Worm (Caenorhabditis elegans): ENCODE data around the gene K02A6.2.

DNA sequence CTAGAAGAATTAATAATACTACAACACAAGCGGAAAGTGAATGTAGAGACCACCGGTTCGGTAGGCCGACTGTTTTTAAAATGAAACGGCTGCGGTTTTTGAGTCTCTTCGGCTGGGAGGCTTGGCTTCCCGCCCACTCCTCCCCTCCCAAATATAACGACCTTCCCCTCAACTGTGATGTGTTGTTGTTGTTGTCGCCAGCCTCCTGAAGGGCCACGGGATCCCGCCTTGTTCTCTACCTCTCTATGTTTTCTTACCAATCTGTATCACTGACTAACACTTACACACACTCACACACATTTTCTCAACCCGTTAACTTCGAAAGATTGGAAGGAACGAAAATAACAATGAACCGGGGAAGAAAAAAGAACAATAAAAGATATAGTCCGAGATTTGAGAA, 8.7 kb upstream of the K02A6.2 start:
- TF ChIP-seq sptf-1 (tag; optimal IDR thresholded peaks at IDR 0.05) (no peak), nhr-12 (tag; optimal IDR thresholded peaks at IDR 0.05) (no peak), unc-98 (GFP tag; IDR thresholded peaks at IDR 0.05) (no peak), mdl-1 (tag; optimal IDR thresholded peaks at IDR 0.05) (peak in 1 of 2 experiments; percentile 4), jun-1 (tag; optimal IDR thresholded peaks at IDR 0.05) (no peak), blmp-1 (tag; optimal IDR thresholded peaks at IDR 0.05) (no peak), unc-62 (GFP tag; optimal IDR thresholded peaks at IDR 0.05) (no peak), zag-1 (tag; optimal IDR thresholded peaks at IDR 0.05) (no peak), aly-2 (tag; optimal IDR thresholded peaks at IDR 0.05) (no peak), lin-14 (GFP tag; optimal IDR thresholded peaks at IDR 0.05) (peak; percentile 58), dpl-1 (GFP tag; optimal IDR thresholded peaks at IDR 0.05) (no peak), egl-27 (tag; optimal IDR thresholded peaks at IDR 0.05) (no peak), fos-1 (tag; optimal IDR thresholded peaks at IDR 0.05) (no peak)

All from whole organism, L1 larva.